Worm (Caenorhabditis elegans) whole organism, L4 larva: ENCODE measurements around the gene sprr-2.

Experiments
- Y48G9A.11 ChIP-seq: fragments of 200-800 bp; sonication (Bioruptor generic); IDR thresholded peaks from 2 replicates; pipeline ENCODE4 v1.3.6; 2022; ENCODE audit warnings: missing genetic modification reagents, missing genetic modification characterization, missing compliant biosample characterization
- aly-2 ChIP-seq: sonication (generic microtip); optimal IDR thresholded peaks from 2 replicates; lab custom pipeline; 2018; ENCODE audit warnings: missing biosample characterization, missing genetic modification characterization
- ceh-82 ChIP-seq: sonication (generic microtip); optimal IDR thresholded peaks from 2 replicates; lab custom pipeline; 2017; ENCODE audit warnings: missing biosample characterization, missing genetic modification characterization
- fkh-10 ChIP-seq: fragments of 150-350 bp; optimal IDR thresholded peaks from 2 replicates; lab custom pipeline; 2014; ENCODE audit warnings: missing biosample characterization, missing genetic modification reagents, missing genetic modification characterization
- jun-1 ChIP-seq: fragments of 150-350 bp; optimal IDR thresholded peaks from 2 replicates; lab custom pipeline; 2014; ENCODE audit warnings: missing biosample characterization, missing genetic modification reagents, missing genetic modification characterization
- lin-13 ChIP-seq: fragments of 150-350 bp; optimal IDR thresholded peaks from 2 replicates; lab custom pipeline; 2014; ENCODE audit warnings: missing biosample characterization, missing genetic modification reagents, missing genetic modification characterization
- mdl-1 ChIP-seq, 2 experiments: fragments of 150-350 bp in 1 of 2; sonication (generic microtip) in 1 of 2; optimal IDR thresholded peaks; 2 replicates each; lab custom pipeline; 2014 to 2017; ENCODE audit warnings: missing biosample characterization in 2 of 2, missing genetic modification characterization in 2 of 2
- nhr-102 ChIP-seq: sonication (generic microtip); optimal IDR thresholded peaks from 2 replicates; lab custom pipeline; 2016; ENCODE audit warnings: mild to moderate bottlenecking, missing genetic modification characterization, moderate library complexity, missing compliant biosample characterization
- nhr-28 ChIP-seq: fragments of 150-350 bp; optimal IDR thresholded peaks from 2 replicates; lab custom pipeline; 2014; ENCODE audit warnings: missing biosample characterization, missing genetic modification characterization
- skn-1 ChIP-seq: fragments of 150-350 bp; optimal IDR thresholded peaks from 2 replicates; lab custom pipeline; 2014; ENCODE audit warnings: missing biosample characterization, missing genetic modification characterization
- snpc-1.2 ChIP-seq: fragments of 200-800 bp; sonication (Bioruptor generic); IDR thresholded peaks from 2 replicates; pipeline ENCODE4 v1.3.6; 2022; ENCODE audit warnings: missing genetic modification reagents, missing genetic modification characterization, missing compliant biosample characterization
- snpc-4 ChIP-seq: fragments of 150-350 bp; optimal IDR thresholded peaks from 2 replicates; lab custom pipeline; 2014; ENCODE audit warnings: missing biosample characterization, missing genetic modification characterization
- unc-62 ChIP-seq, 3 experiments: fragments of 150-350 bp in 1 of 3; sonication (generic microtip); optimal IDR thresholded peaks in 2 of 3; peaks in 1 of 3; 1 replicate in 1 of 3; 2 replicates in 2 of 3; lab custom pipeline; 2014 to 2017; ENCODE audit warnings: missing biosample characterization in 3 of 3, missing genetic modification characterization in 3 of 3, missing genetic modification reagents in 3 of 3, missing genotype in 1 of 3
- zag-1 ChIP-seq: fragments of 150-350 bp; optimal IDR thresholded peaks from 2 replicates; lab custom pipeline; 2014; ENCODE audit warnings: missing biosample characterization, missing genetic modification characterization

DNA sequence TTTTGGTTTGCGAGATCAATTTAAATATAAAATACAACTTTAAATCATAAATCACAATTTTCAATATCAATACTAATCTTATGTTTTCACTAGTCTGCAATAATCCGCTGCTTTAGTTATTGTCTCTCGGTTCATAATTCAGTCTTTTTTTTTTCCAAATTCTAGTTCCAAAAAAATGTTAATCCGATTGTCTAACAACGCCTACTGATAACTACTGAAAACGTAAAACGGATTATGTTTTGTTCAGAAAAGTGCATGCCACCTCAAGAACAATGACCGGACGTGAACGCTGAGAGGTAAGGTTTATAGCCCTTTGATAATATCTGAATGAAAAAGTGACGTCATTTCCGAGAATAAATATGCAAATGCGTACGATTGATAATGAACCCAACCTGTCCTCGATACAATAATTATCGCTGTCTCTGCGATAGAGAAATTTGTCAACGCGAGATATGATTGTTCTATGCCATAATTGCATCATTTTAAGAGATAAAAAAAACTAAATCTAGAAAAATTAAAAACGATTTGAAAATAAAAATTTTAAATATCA lies at the start of gene sprr-2:
- TF ChIP-seq ceh-82: no peak
- TF ChIP-seq unc-62 (GFP tag; optimal IDR thresholded peaks at IDR 0.05 in 1 of 2; lab: Kevin White, UChicago): no peak
- no peak for TF ChIP-seq unc-62 (tag; optimal IDR thresholded peaks at IDR 0.05; lab: Kevin White, UChicago)
- TF ChIP-seq mdl-1 (tag; optimal IDR thresholded peaks at IDR 0.05; lab: Kevin White, UChicago): no peak
- TF ChIP-seq snpc-1.2: no peak
- no peak for TF ChIP-seq jun-1
- TF ChIP-seq zag-1 (tag; lab: Kevin White, UChicago): no peak
- TF ChIP-seq skn-1 (tag; lab: Kevin White, UChicago): no peak
- no peak for TF ChIP-seq lin-13
- no peak for TF ChIP-seq nhr-28 (tag; lab: Kevin White, UChicago)
- no peak for TF ChIP-seq Y48G9A.11 (GFP tag; lab: Robert Waterston, UW)
- TF ChIP-seq snpc-4 (tag; lab: Kevin White, UChicago): no peak
- TF ChIP-seq nhr-102 (tag; lab: Kevin White, UChicago): no peak
- TF ChIP-seq aly-2: no peak
- no peak for TF ChIP-seq fkh-10
